Fruit fly (Drosophila melanogaster): Measurements from ENCODE around the gene CG13398.

The CG13398 gene

dm6 chr2L:8461782-8462453 lies 46.9 kb upstream of the CG13398 start (continued):
- TF ChIP-seq CG3281 (GFP tag; optimal IDR thresholded peaks at IDR 0.05): peak; percentile 52
- no peak for TF ChIP-seq schlank (tag; optimal IDR thresholded peaks at IDR 0.05)
- peak; percentile 85 for TF ChIP-seq sug (tag; optimal IDR thresholded peaks at IDR 0.05)
- no peak for TF ChIP-seq psq (GFP tag; optimal IDR thresholded peaks at IDR 0.05)
- TF ChIP-seq Sry-β (GFP tag; optimal IDR thresholded peaks at IDR 0.05): no peak
- TF ChIP-seq Deaf1 (tag; optimal IDR thresholded peaks at IDR 0.05): no peak
- TF ChIP-seq Sox100B (GFP tag; optimal IDR thresholded peaks at IDR 0.05): peak; percentile 4
- TF ChIP-seq CG15073 (GFP tag; optimal IDR thresholded peaks at IDR 0.05): no peak
- TF ChIP-seq Scr (GFP tag; IDR thresholded peaks at IDR 0.05; ENCODE audit: partially characterized antibody): no peak
- peak; percentile 47 for TF ChIP-seq CG12391 (tag; optimal IDR thresholded peaks at IDR 0.05)
- peak; percentile 84 for TF ChIP-seq Ets65A (GFP tag)
- peak; percentile 43 for TF ChIP-seq CG31441 (GFP tag; IDR thresholded peaks at IDR 0.05)
- peak; percentile 48 for TF ChIP-seq CG2712 (tag; optimal IDR thresholded peaks at IDR 0.05)
- peak; percentile 35 for TF ChIP-seq Sox102F (GFP tag; optimal IDR thresholded peaks at IDR 0.05)
- peak; percentile 46 for TF ChIP-seq grau (tag; optimal IDR thresholded peaks at IDR 0.05)
- TF ChIP-seq CG12659 (GFP tag; optimal IDR thresholded peaks at IDR 0.05): peak; percentile 37
- TF ChIP-seq Ets97D (GFP tag; optimal IDR thresholded peaks at IDR 0.05): peak; percentile 8
- peak; percentile 8 for TF ChIP-seq az2 (GFP tag; optimal IDR thresholded peaks at IDR 0.05)
- peak; percentile 18 for TF ChIP-seq Sry-δ (GFP tag; optimal IDR thresholded peaks at IDR 0.05)
- peak; percentile 13 for TF ChIP-seq CG13894 (tag; optimal IDR thresholded peaks at IDR 0.05)
- peak; percentile 17 for TF ChIP-seq CG9727 (GFP tag; optimal IDR thresholded peaks at IDR 0.05)
- no peak for TF ChIP-seq CG5953 (GFP tag; IDR thresholded peaks at IDR 0.05)
- peak; percentile 33; the same call in 1 of the 3 replicates for TF ChIP-seq CG11456 (GFP tag; IDR thresholded peaks at IDR 0.05)
- no peak for TF ChIP-seq ftz-f1 (GFP tag; optimal IDR thresholded peaks at IDR 0.05)
- peak; percentile 10 for TF ChIP-seq CG10267 (tag; optimal IDR thresholded peaks at IDR 0.05)
- peak in 1 of 2 experiments; percentile 51 for TF ChIP-seq eve (GFP tag; optimal IDR thresholded peaks at IDR 0.05)
- TF ChIP-seq Jarid2 (GFP tag; optimal IDR thresholded peaks at IDR 0.05): peak; percentile 24
- TF ChIP-seq CG14710 (tag; optimal IDR thresholded peaks at IDR 0.05): peak; percentile 2
- peak; percentile 42 for TF ChIP-seq dmrt99B (tag; optimal IDR thresholded peaks at IDR 0.05)
- TF ChIP-seq CG6813 (GFP tag; optimal IDR thresholded peaks at IDR 0.05): peak; percentile 1
- TF ChIP-seq E2f2 (GFP tag; IDR thresholded peaks at IDR 0.05): 0 out of 2 replicates have a peak, but pooled peaks have one; percentile 13
- peak; percentile 42 for TF ChIP-seq CG18619 (GFP tag; optimal IDR thresholded peaks at IDR 0.05)
- TF ChIP-seq CG1792 (GFP tag; optimal IDR thresholded peaks at IDR 0.05): no peak
- TF ChIP-seq CG2678 (tag; optimal IDR thresholded peaks at IDR 0.05): peak; percentile 61
- no peak for TF ChIP-seq stwl (tag; optimal IDR thresholded peaks at IDR 0.05)
- 0 out of 2 replicates have a peak, but pooled peaks have one; percentile 15 for TF ChIP-seq Atf6 (GFP tag; IDR thresholded peaks at IDR 0.05)
- peak; percentile 11 for TF ChIP-seq CG17359 (tag; optimal IDR thresholded peaks at IDR 0.05)
- TF ChIP-seq grn (GFP tag; optimal IDR thresholded peaks at IDR 0.05): peak; percentile 76
- TF ChIP-seq dpn (GFP tag; optimal IDR thresholded peaks at IDR 0.05): peak; percentile 14 to 25
- peak; percentile 21 for TF ChIP-seq BtbVII (GFP tag; optimal IDR thresholded peaks at IDR 0.05)
- peak; percentile 64 for TF ChIP-seq Meics (GFP tag; optimal IDR thresholded peaks at IDR 0.05)
- TF ChIP-seq fd96Cb (tag; optimal IDR thresholded peaks at IDR 0.05): no peak
- TF ChIP-seq CG1529 (GFP tag; optimal IDR thresholded peaks at IDR 0.05): no peak
- peak; percentile 15 for TF ChIP-seq CG3407 (GFP tag; optimal IDR thresholded peaks at IDR 0.05)
- peak; percentile 26 for TF ChIP-seq ATbp (GFP tag; optimal IDR thresholded peaks at IDR 0.05)
- TF ChIP-seq sr (GFP tag; IDR thresholded peaks at IDR 0.05): no peak
- TF ChIP-seq dan (GFP tag; IDR thresholded peaks at IDR 0.05): no peak
- TF ChIP-seq hb (GFP tag; IDR thresholded peaks at IDR 0.05; ENCODE audit: partially characterized antibody): no peak
- no peak for TF ChIP-seq pzg (GFP tag; optimal IDR thresholded peaks at IDR 0.05)

Measured in whole organism, embryonic.